Worm (Caenorhabditis elegans): ENCODE measurements around the gene spd-3.

spd-3 gene

ce11 chrIV:6756374-6756773 lies 6.1 kb upstream of the spd-3 start:
- peak; percentile 69 for TF ChIP-seq zag-1 (tag; optimal IDR thresholded peaks at IDR 0.05)
- peak; percentile 49 for TF ChIP-seq nhr-6 (tag; optimal IDR thresholded peaks at IDR 0.05)
- no peak for TF ChIP-seq alr-1 (tag; optimal IDR thresholded peaks at IDR 0.05)
- TF ChIP-seq peb-1 (tag; optimal IDR thresholded peaks at IDR 0.05) = no peak
- peak; percentile 22 for TF ChIP-seq ZK546.5 (tag; optimal IDR thresholded peaks at IDR 0.05)
- peak; percentile 77 for TF ChIP-seq sem-4 (tag; optimal IDR thresholded peaks at IDR 0.05)
- no peak for TF ChIP-seq nhr-77 (tag; optimal IDR thresholded peaks at IDR 0.05)
- no peak for TF ChIP-seq mbf-1 (tag; optimal IDR thresholded peaks at IDR 0.05)
- TF ChIP-seq sma-9 (GFP tag; optimal IDR thresholded peaks at IDR 0.05) = peak; percentile 82
- no peak for TF ChIP-seq sma-9 (tag; optimal IDR thresholded peaks at IDR 0.05)
- TF ChIP-seq nhr-11 (tag; optimal IDR thresholded peaks at IDR 0.05) = no peak
- TF ChIP-seq Y55F3AM.14 (GFP tag; optimal IDR thresholded peaks at IDR 0.05) = peak; percentile 59
- peak; percentile 77 for TF ChIP-seq nhr-21 (tag; optimal IDR thresholded peaks at IDR 0.05)
- TF ChIP-seq dmd-4 (tag; optimal IDR thresholded peaks at IDR 0.05) = no peak
- peak in 1 of 2 experiments; percentile 15 for TF ChIP-seq mdl-1 (tag; optimal IDR thresholded peaks at IDR 0.05)
- TF ChIP-seq fos-1 (tag; optimal IDR thresholded peaks at IDR 0.05) = peak; percentile 77
- TF ChIP-seq ceh-16 (tag; optimal IDR thresholded peaks at IDR 0.05) = peak; percentile 30
- peak; percentile 82 for TF ChIP-seq nhr-129 (tag; optimal IDR thresholded peaks at IDR 0.05)
- peak; percentile 64 to 84 for TF ChIP-seq lsy-2 (tag; optimal IDR thresholded peaks at IDR 0.05)
- peak; percentile 93 for TF ChIP-seq lin-11 (tag; optimal IDR thresholded peaks at IDR 0.05)
- TF ChIP-seq nhr-25 (tag; optimal IDR thresholded peaks at IDR 0.05) = peak; percentile 83
- TF ChIP-seq lin-39 (tag; optimal IDR thresholded peaks at IDR 0.05) = no peak
- TF ChIP-seq crh-2 (tag; optimal IDR thresholded peaks at IDR 0.05) = peak; percentile 91
- no peak for TF ChIP-seq elt-3 (tag; optimal IDR thresholded peaks at IDR 0.05)
- peak; percentile 31 for TF ChIP-seq blmp-1 (tag; optimal IDR thresholded peaks at IDR 0.05; ENCODE audit: insufficient read depth)
- no peak for TF ChIP-seq unc-39 (tag; optimal IDR thresholded peaks at IDR 0.05)
- no peak for TF ChIP-seq aly-2 (tag; optimal IDR thresholded peaks at IDR 0.05)
- TF ChIP-seq nhr-10 (tag; optimal IDR thresholded peaks at IDR 0.05) = peak; percentile 14
- TF ChIP-seq nhr-237 (tag; optimal IDR thresholded peaks at IDR 0.05) = peak; percentile 56
- peak; percentile 89 for TF ChIP-seq lin-13 (GFP tag; optimal IDR thresholded peaks at IDR 0.05)
- peak; percentile 28 for TF ChIP-seq snpc-4 (tag; optimal IDR thresholded peaks at IDR 0.05)
- TF ChIP-seq gmeb-1 (tag; optimal IDR thresholded peaks at IDR 0.05) = peak; percentile 88
- TF ChIP-seq ztf-1 (GFP tag; conservative IDR thresholded peaks at IDR 0.05) = no peak
- no peak for TF ChIP-seq elt-1 (tag; optimal IDR thresholded peaks at IDR 0.05)
- TF ChIP-seq skn-1 (tag; optimal IDR thresholded peaks at IDR 0.05) = peak; percentile 82
- no peak for TF ChIP-seq ama-1 (optimal IDR thresholded peaks at IDR 0.05)
- peak; percentile 83 for TF ChIP-seq sma-3 (GFP tag; optimal IDR thresholded peaks at IDR 0.05)
- peak; percentile 94 for TF ChIP-seq C34F6.9 (tag; optimal IDR thresholded peaks at IDR 0.05)
- TF ChIP-seq F13H6.1 (tag; optimal IDR thresholded peaks at IDR 0.05) = peak; percentile 89
- TF ChIP-seq ztf-4 (tag; optimal IDR thresholded peaks at IDR 0.05) = peak; percentile 77
- no peak for TF ChIP-seq R02D3.7 (tag; optimal IDR thresholded peaks at IDR 0.05)
- TF ChIP-seq ceh-82 (tag; optimal IDR thresholded peaks at IDR 0.05) = peak; percentile 21
- peak; percentile 93 for TF ChIP-seq unc-55 (GFP tag; optimal IDR thresholded peaks at IDR 0.05)
- TF ChIP-seq unc-62 (GFP tag; optimal IDR thresholded peaks at IDR 0.05) = no peak
- TF ChIP-seq nhr-23 (tag; optimal IDR thresholded peaks at IDR 0.05) = no peak
- TF ChIP-seq egl-27 (tag; optimal IDR thresholded peaks at IDR 0.05) = peak; percentile 81
- TF ChIP-seq nhr-12 (tag; optimal IDR thresholded peaks at IDR 0.05) = no peak
- peak; percentile 65 for TF ChIP-seq ztf-11 (tag; optimal IDR thresholded peaks at IDR 0.05)
- TF ChIP-seq mab-5 (tag; optimal IDR thresholded peaks at IDR 0.05) = peak; percentile 88

Measured in whole organism, L2 larva.